Fruit fly (Drosophila melanogaster): ENCODE results near the gene gudu.

The gudu gene

dm6 chr2L:7352775-7353187 is 35.5 kb upstream of the gudu start (continued):
- TF ChIP-seq grn (GFP tag; optimal IDR thresholded peaks at IDR 0.05) (peak; percentile 62), CG30403 (GFP tag; optimal IDR thresholded peaks at IDR 0.05) (no peak), H15 (GFP tag; IDR thresholded peaks at IDR 0.05) (no peak), schlank (tag; optimal IDR thresholded peaks at IDR 0.05) (no peak), CG1024 (GFP tag; IDR thresholded peaks at IDR 0.05) (no peak), trh (GFP tag; optimal IDR thresholded peaks at IDR 0.05) (no peak), CG8388 (GFP tag; optimal IDR thresholded peaks at IDR 0.05) (no peak), ftz-f1 (GFP tag; optimal IDR thresholded peaks at IDR 0.05) (no peak), lbe (GFP tag; optimal IDR thresholded peaks at IDR 0.05) (no peak), disco-r (GFP tag; optimal IDR thresholded peaks at IDR 0.05) (no peak), ssp (GFP tag; IDR thresholded peaks at IDR 0.05) (no peak), tna (GFP tag; IDR thresholded peaks at IDR 0.05; ENCODE audit: partially characterized antibody) (no peak), maf-S (GFP tag; optimal IDR thresholded peaks at IDR 0.05) (no peak), Ets97D (GFP tag; optimal IDR thresholded peaks at IDR 0.05) (no peak), ranshi (GFP tag; IDR thresholded peaks at IDR 0.05) (no peak), otp (GFP tag; IDR thresholded peaks at IDR 0.05) (no peak), Mrtf (GFP tag; IDR thresholded peaks at IDR 0.05) (no peak), CG7987 (GFP tag; optimal IDR thresholded peaks at IDR 0.05) (no peak), CG32772 (GFP tag; IDR thresholded peaks at IDR 0.05) (no peak), dimm (GFP tag; IDR thresholded peaks at IDR 0.05) (no peak), vvl (GFP tag; IDR thresholded peaks at IDR 0.05) (peak; percentile 82), nom (GFP tag; optimal IDR thresholded peaks at IDR 0.05) (no peak), gce (GFP tag; IDR thresholded peaks at IDR 0.05) (no peak), Ets65A (GFP tag) (no peak), CG15269 (tag; optimal IDR thresholded peaks at IDR 0.05) (peak; percentile 50), jumu (GFP tag; optimal IDR thresholded peaks at IDR 0.05) (no peak), MESR4 (GFP tag; optimal IDR thresholded peaks at IDR 0.05) (no peak), seq (GFP tag; IDR thresholded peaks at IDR 0.05) (no peak), Fer2 (tag; optimal IDR thresholded peaks at IDR 0.05) (no peak), CTCF (GFP tag; optimal IDR thresholded peaks at IDR 0.05) (peak; percentile 85), Dip3 (GFP tag; optimal IDR thresholded peaks at IDR 0.05) (no peak), unc-4 (GFP tag; IDR thresholded peaks at IDR 0.05; ENCODE audit: partially characterized antibody) (no peak), CG14860 (GFP tag; IDR thresholded peaks at IDR 0.05; ENCODE audit: partially characterized antibody) (no peak), abd-A (tag; optimal IDR thresholded peaks at IDR 0.05) (peak; percentile 97), Sox100B (GFP tag; optimal IDR thresholded peaks at IDR 0.05) (no peak), Sox102F (GFP tag; optimal IDR thresholded peaks at IDR 0.05) (peak; percentile 66), nau (GFP tag; optimal IDR thresholded peaks at IDR 0.05) (no peak), tap (tag; optimal IDR thresholded peaks at IDR 0.05) (no peak), CG11696 (GFP tag; IDR thresholded peaks at IDR 0.05) (no peak), CG31365 (tag; optimal IDR thresholded peaks at IDR 0.05) (no peak), Antp (GFP tag; optimal IDR thresholded peaks at IDR 0.05) (no peak), CG1602 (GFP tag; optimal IDR thresholded peaks at IDR 0.05) (no peak), CG4360 (GFP tag; IDR thresholded peaks at IDR 0.05) (no peak), CG16779 (GFP tag; IDR thresholded peaks at IDR 0.05) (no peak), CG10267 (tag; optimal IDR thresholded peaks at IDR 0.05) (no peak), CG10147 (GFP tag; optimal IDR thresholded peaks at IDR 0.05) (no peak), CG13287 (GFP tag; IDR thresholded peaks at IDR 0.05; ENCODE audit: partially characterized antibody) (no peak)

All from whole organism, embryonic.